Worm (Caenorhabditis elegans) whole organism, L4 larva: ENCODE measurements around the gene hpl-1.

Experiments used
- D1046.2 ChIP-seq: fragments of 200-800 bp; sonication (Bioruptor generic); IDR thresholded peaks from 2 replicates; pipeline ENCODE4 v1.3.6; 2022; ENCODE audit warnings: missing genetic modification characterization, missing compliant biosample characterization
- F10B5.3 ChIP-seq: sonication (generic microtip); optimal IDR thresholded peaks from 2 replicates; lab custom pipeline; 2016; ENCODE audit warnings: mild to moderate bottlenecking, missing genetic modification characterization, missing compliant biosample characterization
- F44E2.7 ChIP-seq: fragments of 200-800 bp; sonication (Bioruptor generic); IDR thresholded peaks from 2 replicates; pipeline ENCODE4 v2.1.2; 2022; ENCODE audit warnings: missing genetic modification characterization, missing compliant biosample characterization
- F49E8.2 ChIP-seq: sonication (generic microtip); optimal IDR thresholded peaks from 2 replicates; lab custom pipeline; 2016; ENCODE audit warnings: missing compliant biosample characterization, mild to moderate bottlenecking, missing genetic modification characterization, borderline replicate concordance
- Y48G9A.11 ChIP-seq: fragments of 200-800 bp; sonication (Bioruptor generic); IDR thresholded peaks from 2 replicates; pipeline ENCODE4 v1.3.6; 2022; ENCODE audit warnings: missing genetic modification reagents, missing genetic modification characterization, missing compliant biosample characterization
- Y5F2A.4 ChIP-seq: fragments of 200-800 bp; sonication (Bioruptor generic); optimal IDR thresholded peaks from 2 replicates; lab custom pipeline; 2018; ENCODE audit warnings: mild to moderate bottlenecking, missing genetic modification characterization, missing compliant biosample characterization
- ZK546.5 ChIP-seq, 2 experiments: sonication (generic microtip); optimal IDR thresholded peaks; 2 replicates each; lab custom pipeline; 2017; ENCODE audit warnings: missing biosample characterization in 2 of 2, missing genetic modification characterization in 2 of 2
- aha-1 ChIP-seq: fragments of 150-350 bp; peaks from one replicate; lab custom pipeline; 2014; ENCODE audit warnings: missing biosample characterization, missing genetic modification characterization
- arid-1 ChIP-seq: fragments of 200-800 bp; sonication (Bioruptor generic); conservative IDR thresholded peaks from 2 replicates; pipeline ENCODE4 v1.3.6; 2022; ENCODE audit warnings: missing genetic modification reagents, missing genetic modification characterization, missing compliant biosample characterization
- attf-4 ChIP-seq: sonication (generic microtip); optimal IDR thresholded peaks from 3 replicates; lab custom pipeline; 2017; ENCODE audit warnings: missing biosample characterization, missing genetic modification characterization
- ceh-20 ChIP-seq: fragments of 200-800 bp; sonication (Bioruptor generic); IDR thresholded peaks from 2 replicates; pipeline ENCODE4 v1.3.6; 2022; ENCODE audit warnings: missing genetic modification reagents, missing genetic modification characterization, missing compliant biosample characterization
- ces-1 ChIP-seq: fragments of 150-350 bp; sonication (generic microtip); optimal IDR thresholded peaks from 4 replicates; lab custom pipeline; 2014; ENCODE audit warnings: missing biosample characterization, missing genetic modification reagents, missing genetic modification characterization
- cey-2 ChIP-seq: sonication (generic microtip); optimal IDR thresholded peaks from 3 replicates; lab custom pipeline; 2017; ENCODE audit warnings: missing genetic modification characterization, mild to moderate bottlenecking, missing compliant biosample characterization, antibody characterized with exemption, borderline replicate concordance; ENCODE audit not compliant: insufficient read depth
- dve-1 ChIP-seq: sonication (generic microtip); optimal IDR thresholded peaks from 2 replicates; lab custom pipeline; 2017; ENCODE audit warnings: antibody characterized with exemption, mild to moderate bottlenecking, missing genetic modification characterization, missing compliant biosample characterization; ENCODE audit not compliant: insufficient read depth
- egl-27 ChIP-seq: sonication (generic microtip); optimal IDR thresholded peaks from 3 replicates; lab custom pipeline; 2017; ENCODE audit warnings: missing biosample characterization, missing genetic modification reagents, missing genetic modification characterization
- hif-1 ChIP-seq, 2 experiments: sonication (generic microtip); optimal IDR thresholded peaks; 2 replicates each; lab custom pipeline; 2016 to 2017; ENCODE audit warnings: missing compliant biosample characterization in 2 of 2, missing genetic modification characterization in 2 of 2, missing genetic modification reagents in 2 of 2, missing genotype in 2 of 2, mild to moderate bottlenecking in 1 of 2
- jun-1 ChIP-seq: fragments of 150-350 bp; optimal IDR thresholded peaks from 2 replicates; lab custom pipeline; 2014; ENCODE audit warnings: missing biosample characterization, missing genetic modification reagents, missing genetic modification characterization
- lim-7 ChIP-seq: fragments of 200-800 bp; sonication (Bioruptor generic); IDR thresholded peaks from 2 replicates; pipeline ENCODE4 v1.3.6; 2022; ENCODE audit warnings: missing genetic modification characterization, missing compliant biosample characterization
- lin-15B ChIP-seq: fragments of 150-350 bp; sonication (generic microtip); optimal IDR thresholded peaks from 3 replicates; lab custom pipeline; 2014; ENCODE audit warnings: missing biosample characterization, missing genetic modification characterization
- lin-39 ChIP-seq: fragments of 150-350 bp; optimal IDR thresholded peaks from 2 replicates; lab custom pipeline; 2014; ENCODE audit warnings: missing biosample characterization, missing genetic modification reagents, missing genetic modification characterization
- lsy-2 ChIP-seq, 2 experiments: fragments of 150-350 bp in 1 of 2; sonication (generic microtip) in 1 of 2; optimal IDR thresholded peaks; 2 replicates each; lab custom pipeline; 2014 to 2017; ENCODE audit warnings: missing biosample characterization in 2 of 2, missing genetic modification characterization in 2 of 2
- mep-1 ChIP-seq: fragments of 150-350 bp; sonication (generic microtip); optimal IDR thresholded peaks from 3 replicates; lab custom pipeline; 2014; ENCODE audit warnings: missing biosample characterization, missing genetic modification characterization
- nhr-10 ChIP-seq: fragments of 150-350 bp; optimal IDR thresholded peaks from 2 replicates; lab custom pipeline; 2014; ENCODE audit warnings: missing biosample characterization, missing genetic modification characterization
- nhr-102 ChIP-seq: sonication (generic microtip); optimal IDR thresholded peaks from 2 replicates; lab custom pipeline; 2016; ENCODE audit warnings: mild to moderate bottlenecking, missing genetic modification characterization, moderate library complexity, missing compliant biosample characterization
- nhr-111 ChIP-seq: fragments of 200-800 bp; sonication (Bioruptor generic); optimal IDR thresholded peaks from 2 replicates; lab custom pipeline; 2018; ENCODE audit warnings: mild to moderate bottlenecking, missing genetic modification characterization, missing compliant biosample characterization
- nhr-237 ChIP-seq: sonication (generic microtip); optimal IDR thresholded peaks from 2 replicates; lab custom pipeline; 2017; ENCODE audit warnings: missing biosample characterization, missing genetic modification characterization
- nhr-25 ChIP-seq: sonication (generic microtip); optimal IDR thresholded peaks from 2 replicates; lab custom pipeline; 2017; ENCODE audit warnings: missing genetic modification characterization, mild to moderate bottlenecking, missing compliant biosample characterization, antibody characterized with exemption, moderate library complexity, borderline replicate concordance; ENCODE audit not compliant: insufficient read depth
- nhr-28 ChIP-seq: fragments of 150-350 bp; optimal IDR thresholded peaks from 2 replicates; lab custom pipeline; 2014; ENCODE audit warnings: missing biosample characterization, missing genetic modification characterization
- nhr-76 ChIP-seq: fragments of 150-350 bp; optimal IDR thresholded peaks from 2 replicates; lab custom pipeline; 2014; ENCODE audit warnings: missing biosample characterization, missing genetic modification characterization
- nhr-77 ChIP-seq: fragments of 150-350 bp; optimal IDR thresholded peaks from 2 replicates; lab custom pipeline; 2014; ENCODE audit warnings: missing biosample characterization, missing genetic modification characterization
- php-3 ChIP-seq: fragments of 200-800 bp; sonication (Bioruptor generic); IDR thresholded peaks from 2 replicates; pipeline ENCODE4 v1.3.6; 2022; ENCODE audit warnings: missing genetic modification reagents, missing genetic modification characterization, missing compliant biosample characterization
- pqm-1 ChIP-seq: sonication (generic microtip); optimal IDR thresholded peaks from 2 replicates; lab custom pipeline; 2017; ENCODE audit warnings: missing biosample characterization, missing genetic modification characterization
- sdz-12 ChIP-seq: fragments of 200-800 bp; sonication (Bioruptor generic); optimal IDR thresholded peaks from 2 replicates; lab custom pipeline; 2018; ENCODE audit warnings: mild to moderate bottlenecking, missing genetic modification characterization, missing compliant biosample characterization
- set-16 ChIP-seq: fragments of 200-800 bp; sonication (Bioruptor generic); IDR thresholded peaks from 2 replicates; pipeline ENCODE4 v1.3.6; 2022; ENCODE audit warnings: missing genetic modification reagents, missing genetic modification characterization, missing compliant biosample characterization
- skn-1 ChIP-seq: fragments of 150-350 bp; optimal IDR thresholded peaks from 2 replicates; lab custom pipeline; 2014; ENCODE audit warnings: missing biosample characterization, missing genetic modification characterization
- snpc-1.2 ChIP-seq: fragments of 200-800 bp; sonication (Bioruptor generic); IDR thresholded peaks from 2 replicates; pipeline ENCODE4 v1.3.6; 2022; ENCODE audit warnings: missing genetic modification reagents, missing genetic modification characterization, missing compliant biosample characterization
- snpc-4 ChIP-seq: fragments of 150-350 bp; optimal IDR thresholded peaks from 2 replicates; lab custom pipeline; 2014; ENCODE audit warnings: missing biosample characterization, missing genetic modification characterization
- spr-3 ChIP-seq: fragments of 200-800 bp; sonication (Bioruptor generic); optimal IDR thresholded peaks from 2 replicates; lab custom pipeline; 2018; ENCODE audit warnings: mild to moderate bottlenecking, missing genetic modification characterization, missing compliant biosample characterization
- tra-1 ChIP-seq: fragments of 200-800 bp; sonication (Bioruptor generic); IDR thresholded peaks from 2 replicates; pipeline ENCODE4 v1.3.6; 2022; ENCODE audit warnings: missing genetic modification reagents, missing genetic modification characterization, missing compliant biosample characterization
- unc-39 ChIP-seq: sonication (generic microtip); optimal IDR thresholded peaks from 2 replicates; lab custom pipeline; 2017; ENCODE audit warnings: missing biosample characterization, missing genetic modification characterization
- unc-62 ChIP-seq, 3 experiments: fragments of 150-350 bp in 1 of 3; sonication (generic microtip); optimal IDR thresholded peaks in 2 of 3; peaks in 1 of 3; 1 replicate in 1 of 3; 2 replicates in 2 of 3; lab custom pipeline; 2014 to 2017; ENCODE audit warnings: missing biosample characterization in 3 of 3, missing genetic modification characterization in 3 of 3, missing genetic modification reagents in 3 of 3, missing genotype in 1 of 3
- zfp-3 ChIP-seq: fragments of 200-800 bp; sonication (Bioruptor generic); conservative IDR thresholded peaks from 2 replicates; pipeline ENCODE4 v1.3.6; 2022; ENCODE audit warnings: missing genetic modification reagents, missing genetic modification characterization, missing compliant biosample characterization
- ztf-11 ChIP-seq: fragments of 150-350 bp; optimal IDR thresholded peaks from 2 replicates; lab custom pipeline; 2014; ENCODE audit warnings: missing biosample characterization, missing genetic modification characterization
- ztf-7 ChIP-seq: fragments of 150-350 bp; optimal IDR thresholded peaks from 2 replicates; lab custom pipeline; 2014; ENCODE audit warnings: missing biosample characterization, missing genetic modification characterization

The hpl-1 gene

ce11 chrX:13227778-13228177 is 17.4 kb upstream of the hpl-1 start:
- TF ChIP-seq nhr-111 (GFP tag; lab: Kevin White, UChicago) (no peak), arid-1 (GFP tag; lab: Robert Waterston, UW) (no peak), dve-1 (tag; lab: Kevin White, UChicago) (no peak), spr-3 (GFP tag; lab: Kevin White, UChicago) (no peak), unc-39 (tag; lab: Kevin White, UChicago) (no peak), D1046.2 (GFP tag; lab: Robert Waterston, UW) (no peak), tra-1 (no peak), ztf-11 (tag; lab: Kevin White, UChicago) (no peak), F44E2.7 (no peak), ces-1 (no peak), nhr-28 (tag; lab: Kevin White, UChicago) (no peak), php-3 (GFP tag; lab: Robert Waterston, UW) (no peak), snpc-4 (tag; lab: Kevin White, UChicago) (no peak), skn-1 (tag; lab: Kevin White, UChicago) (no peak), Y5F2A.4 (GFP tag; lab: Kevin White, UChicago) (no peak), ceh-20 (GFP tag; lab: Robert Waterston, UW) (no peak), jun-1 (no peak), nhr-10 (no peak), lsy-2 (tag; optimal IDR thresholded peaks at IDR 0.05; lab: Kevin White, UChicago) (no peak)

DNA sequence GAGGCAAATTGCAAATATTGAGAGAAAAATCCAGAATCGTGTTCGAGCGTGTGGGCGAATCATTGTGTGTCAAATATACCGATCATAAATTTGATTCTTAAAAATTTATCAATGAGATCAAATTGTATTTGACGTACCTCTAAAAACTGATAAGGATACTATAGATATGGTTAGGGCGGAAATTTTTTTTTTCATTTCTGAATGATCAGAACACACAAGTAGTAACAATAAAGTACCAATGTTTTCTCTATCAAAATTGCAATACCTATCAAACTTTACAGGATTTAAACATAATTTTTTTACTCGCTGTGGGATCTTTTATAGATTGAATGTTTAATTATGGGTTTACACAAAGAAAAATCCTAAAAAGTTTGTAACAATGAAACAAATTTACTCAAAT is 12.9 kb upstream of the hpl-1 start, which contains the start of gene bgnt-1.5:
Gene bgnt-1.5, minus strand, starts transcription at position 101 of the 400 bp plus-strand sequence.
- TF ChIP-seq aha-1 (tag; lab: Kevin White, UChicago) (peak; percentile 45), F49E8.2 (tag; lab: Kevin White, UChicago) (no peak)

- no peak for TF ChIP-seq Y48G9A.11 (GFP tag; lab: Robert Waterston, UW)
- peak; percentile 1 for TF ChIP-seq aha-1 (tag; lab: Kevin White, UChicago)
- TF ChIP-seq ZK546.5 (tag; optimal IDR thresholded peaks at IDR 0.05; lab: Kevin White, UChicago) = no peak
- TF ChIP-seq lim-7 (GFP tag; lab: Robert Waterston, UW) = no peak
- no peak for TF ChIP-seq pqm-1 (tag; lab: Kevin White, UChicago)
These were observed 10.3 kb upstream of the hpl-1 start, which contains the start of gene K08H2.2 for ce11 chrX:13234879-13235278. Gene K08H2.2 (minus strand): TSS chrX:13234979.

DNA sequence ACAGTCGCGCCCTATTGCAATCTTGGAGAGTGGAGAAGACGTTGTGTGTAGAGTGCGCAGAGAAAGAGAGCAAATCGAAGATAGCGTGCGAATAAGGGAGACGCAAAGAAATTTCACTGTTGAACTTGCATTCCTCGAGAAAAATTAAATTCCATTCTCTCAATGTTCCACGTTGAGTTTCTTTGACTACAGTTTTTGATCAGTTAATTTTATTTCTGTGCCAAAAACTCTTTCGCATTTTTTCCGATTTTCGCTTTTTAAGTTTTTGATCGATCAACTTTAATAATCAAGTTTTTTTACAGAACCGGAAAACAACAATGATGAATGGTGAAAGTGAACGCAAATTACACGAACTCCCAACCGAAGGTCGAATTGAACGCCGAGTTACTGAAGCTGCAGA is 8.1 kb upstream of the hpl-1 start, which contains the start of gene K08H2.3:
Gene K08H2.3, plus strand, starts transcription at position 301 of the 400 bp plus-strand sequence.
- no peak for TF ChIP-seq nhr-76 (tag; lab: Kevin White, UChicago)
- no peak for TF ChIP-seq cey-2
- TF ChIP-seq mep-1 (tag; lab: Kevin White, UChicago) = no peak
- TF ChIP-seq egl-27 = no peak
- no peak for TF ChIP-seq hif-1 (tag; optimal IDR thresholded peaks at IDR 0.05; lab: Kevin White, UChicago)
- TF ChIP-seq lin-39 = no peak
- no peak for TF ChIP-seq F10B5.3
- no peak for TF ChIP-seq attf-4
- TF ChIP-seq, all 104 proteins: peak for 0

- no peak for TF ChIP-seq nhr-102 (tag; lab: Kevin White, UChicago)
- TF ChIP-seq lin-15B = no peak
- TF ChIP-seq nhr-77 = no peak
- TF ChIP-seq lsy-2 (tag; optimal IDR thresholded peaks at IDR 0.05; lab: Kevin White, UChicago) = no peak
- TF ChIP-seq F44E2.7 = no peak
- no peak for TF ChIP-seq sdz-12 (GFP tag; lab: Kevin White, UChicago)
- no peak for TF ChIP-seq nhr-25
- no peak for TF ChIP-seq jun-1
- no peak for TF ChIP-seq snpc-1.2 (GFP tag; lab: Robert Waterston, UW)
- no peak for TF ChIP-seq unc-62 (GFP tag; optimal IDR thresholded peaks at IDR 0.05 in 1 of 2; lab: Kevin White, UChicago)
- no peak for TF ChIP-seq unc-62 (tag; optimal IDR thresholded peaks at IDR 0.05; lab: Kevin White, UChicago)
- TF ChIP-seq nhr-237 (tag; lab: Kevin White, UChicago) = no peak
- TF ChIP-seq ztf-7 (tag; lab: Kevin White, UChicago) = no peak
- TF ChIP-seq set-16 (GFP tag; lab: Robert Waterston, UW) = no peak
- no peak for TF ChIP-seq cey-2
- no peak for TF ChIP-seq ztf-11 (tag; lab: Kevin White, UChicago)
- TF ChIP-seq dve-1 (tag; lab: Kevin White, UChicago) = no peak
- TF ChIP-seq zfp-3 (GFP tag; lab: Robert Waterston, UW) = no peak
These were observed 7.0 kb upstream of the hpl-1 start, which contains the start of gene K08H2.4 for ce11 chrX:13238197-13238596. Gene K08H2.4 (plus strand): TSS chrX:13238497.
